Worm (Caenorhabditis elegans) whole organism, late embryonic: ENCODE measurements around the gene pks-1.

Experiments
- ama-1 ChIP-seq: fragments of 150-350 bp; optimal IDR thresholded peaks from 2 replicates; lab custom pipeline; 2014
- ceh-2 ChIP-seq: sonication (generic microtip); optimal IDR thresholded peaks from 2 replicates; lab custom pipeline; 2016; ENCODE audit warnings: missing genotype, missing genetic modification characterization, missing compliant biosample characterization
- dve-1 ChIP-seq: sonication (generic microtip); optimal IDR thresholded peaks from 2 replicates; lab custom pipeline; 2017; ENCODE audit warnings: antibody characterized with exemption, mild to moderate bottlenecking, missing genetic modification characterization, missing compliant biosample characterization
- ets-4 ChIP-seq: sonication (generic microtip); optimal IDR thresholded peaks from 2 replicates; lab custom pipeline; 2016; ENCODE audit warnings: missing genetic modification characterization, missing compliant biosample characterization
- hlh-13 ChIP-seq: fragments of 200-800 bp; sonication (Bioruptor generic); optimal IDR thresholded peaks from 2 replicates; lab custom pipeline; 2018; ENCODE audit warnings: mild to moderate bottlenecking, missing genetic modification characterization, missing compliant biosample characterization
- lim-6 ChIP-seq: sonication (generic microtip); optimal IDR thresholded peaks from 2 replicates; lab custom pipeline; 2016; ENCODE audit warnings: missing genetic modification characterization, missing compliant biosample characterization
- madf-2 ChIP-seq: sonication (generic microtip); optimal IDR thresholded peaks from 2 replicates; lab custom pipeline; 2017; ENCODE audit warnings: missing genetic modification characterization, missing compliant biosample characterization
- pqm-1 ChIP-seq: sonication (generic microtip); optimal IDR thresholded peaks from 2 replicates; lab custom pipeline; 2016; ENCODE audit warnings: missing genetic modification characterization, missing compliant biosample characterization
- unc-3 ChIP-seq, 2 experiments: fragments of 200-800 bp in 1 of 2; sonication (Bioruptor generic) in 1 of 2; sonication (generic microtip) in 1 of 2; conservative IDR thresholded peaks in 1 of 2; optimal IDR thresholded peaks in 1 of 2; 2 replicates each; pipeline versions ENCODE4 v1.3.6 to Lab custom; 2016 to 2022; ENCODE audit warnings: missing compliant biosample characterization in 2 of 2, missing genetic modification characterization in 2 of 2, missing genetic modification reagents in 1 of 2
- unc-55 ChIP-seq: sonication (generic microtip); optimal IDR thresholded peaks from 2 replicates; lab custom pipeline; 2017; ENCODE audit warnings: missing biosample characterization, missing genetic modification reagents, missing genetic modification characterization

- TF ChIP-seq lim-6 (tag; lab: Kevin White, UChicago) (no peak), hlh-13 (GFP tag; lab: Kevin White, UChicago) (no peak), ets-4 (tag; lab: Kevin White, UChicago) (no peak), ceh-2 (tag; lab: Kevin White, UChicago) (no peak), pqm-1 (tag; lab: Kevin White, UChicago) (no peak), dve-1 (tag; lab: Kevin White, UChicago) (no peak), unc-3 (GFP tag; conservative IDR thresholded peaks at IDR 0.05; lab: Robert Waterston, UW) (no peak), unc-3 (tag; optimal IDR thresholded peaks at IDR 0.05; lab: Kevin White, UChicago) (no peak), unc-55 (no peak), madf-2 (tag; lab: Kevin White, UChicago) (no peak), ama-1 (lab: Kevin White, UChicago) (no peak)
Observed at ce11 chrX:5489538-5489937, 75.9 kb downstream of the pks-1 start, which contains the start of gene F55D1.1.
